Worm (Caenorhabditis elegans): ENCODE results near the gene gcy-4.

The gcy-4 gene

ce11 chrII:10271093-10271492, 37.5 kb downstream of the gcy-4 start, which contains the start of gene F54B3.4:
TSS of gene F54B3.4 (minus strand) at chrII:10271193.
- TF ChIP-seq ztf-11 (tag; optimal IDR thresholded peaks at IDR 0.05) (no peak), mab-9 (GFP tag; IDR thresholded peaks at IDR 0.05) (no peak), elt-3 (tag; optimal IDR thresholded peaks at IDR 0.05) (no peak), lin-39 (tag; optimal IDR thresholded peaks at IDR 0.05) (no peak)

ce11 chrII:10270052-10270451, 38.6 kb downstream of the gcy-4 start, which contains the start of gene F54B3.2:
TSS of gene F54B3.2 (minus strand) at chrII:10270152.
- no peak for TF ChIP-seq zip-4 (GFP tag; optimal IDR thresholded peaks at IDR 0.05)
- no peak for TF ChIP-seq hlh-4 (tag; optimal IDR thresholded peaks at IDR 0.05)
- no peak for TF ChIP-seq fkh-8 (tag; optimal IDR thresholded peaks at IDR 0.05)
- TF ChIP-seq ceh-8 (GFP tag; optimal IDR thresholded peaks at IDR 0.05): no peak
- no peak for TF ChIP-seq lin-15B (tag; optimal IDR thresholded peaks at IDR 0.05)
- no peak for TF ChIP-seq aly-2 (tag; optimal IDR thresholded peaks at IDR 0.05)
- no peak for TF ChIP-seq nhr-90 (tag; optimal IDR thresholded peaks at IDR 0.05; ENCODE audit: poor library complexity)
- no peak for TF ChIP-seq C16A3.4 (tag; optimal IDR thresholded peaks at IDR 0.05)
- no peak for TF ChIP-seq tbx-2 (tag; optimal IDR thresholded peaks at IDR 0.05)

- TF ChIP-seq aha-1 (tag; optimal IDR thresholded peaks at IDR 0.05) (no peak), hlh-4 (tag; optimal IDR thresholded peaks at IDR 0.05) (no peak), ztf-11 (tag; optimal IDR thresholded peaks at IDR 0.05) (no peak), sup-37 (GFP tag; optimal IDR thresholded peaks at IDR 0.05) (no peak), hlh-17 (GFP tag; optimal IDR thresholded peaks at IDR 0.05; ENCODE audit: borderline replicate concordance) (no peak), ceh-82 (tag; optimal IDR thresholded peaks at IDR 0.05) (no peak), ceh-63 (GFP tag; optimal IDR thresholded peaks at IDR 0.05) (no peak), pag-3 (tag; optimal IDR thresholded peaks at IDR 0.05; ENCODE audit: borderline replicate concordance, insufficient read depth) (no peak), hpl-2 (GFP tag; optimal IDR thresholded peaks at IDR 0.05) (no peak), elt-2 (tag; optimal IDR thresholded peaks at IDR 0.05) (no peak), sox-4 (tag; optimal IDR thresholded peaks at IDR 0.05) (no peak), efl-1 (optimal IDR thresholded peaks at IDR 0.05) (no peak), efl-1 (GFP tag; optimal IDR thresholded peaks at IDR 0.05 in 1 of 2) (no peak), lin-35 (GFP tag; optimal IDR thresholded peaks at IDR 0.05) (no peak), ceh-90 (tag; optimal IDR thresholded peaks at IDR 0.05) (no peak), ztf-4 (tag; optimal IDR thresholded peaks at IDR 0.05) (no peak), nhr-71 (tag; optimal IDR thresholded peaks at IDR 0.05) (no peak), ets-5 (GFP tag; IDR thresholded peaks at IDR 0.05) (no peak)
These were observed 47.4 kb downstream of the gcy-4 start for ce11 chrII:10261261-10261660.

All from whole organism, L1 larva.